Worm (Caenorhabditis elegans): ENCODE measurements around the gene rbm-39.

DNA sequence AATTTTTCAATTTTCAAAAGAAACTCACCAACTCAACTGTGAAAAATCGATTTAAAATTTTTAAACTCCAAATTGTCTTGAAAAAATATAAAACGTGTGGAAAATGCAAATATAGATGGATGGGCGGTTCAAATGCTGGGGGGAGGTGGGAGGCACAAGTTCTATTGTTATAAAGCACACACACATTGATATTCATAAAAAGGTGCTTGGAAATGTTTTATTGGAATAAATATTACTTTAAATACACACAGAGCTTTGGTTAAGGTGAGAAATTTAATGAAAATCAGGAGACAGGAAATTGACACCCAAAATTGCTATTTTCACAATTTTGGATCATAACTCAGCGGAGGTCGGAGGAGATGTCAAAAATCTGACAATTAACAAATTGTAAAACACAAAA lies 31.9 kb downstream of the rbm-39 start, which contains the start of gene Y55F3AM.11:
- TF ChIP-seq zag-1 (tag; optimal IDR thresholded peaks at IDR 0.05) (no peak), skn-1 (tag; optimal IDR thresholded peaks at IDR 0.05) (no peak), elt-2 (tag; optimal IDR thresholded peaks at IDR 0.05) (no peak)

All from whole organism, L3 larva.